Worm (Caenorhabditis elegans) whole organism, L3 larva: ENCODE data around the gene irld-65.

ENCODE experiments used
- R02D3.7 ChIP-seq: fragments of 150-350 bp; optimal IDR thresholded peaks from 2 replicates; lab custom pipeline; 2014; ENCODE audit warnings: missing biosample characterization, missing genetic modification characterization
- aly-2 ChIP-seq: fragments of 150-350 bp; optimal IDR thresholded peaks from 2 replicates; lab custom pipeline; 2014; ENCODE audit warnings: missing biosample characterization, missing genetic modification characterization
- ama-1 ChIP-seq: fragments of 150-350 bp; optimal IDR thresholded peaks from 2 replicates; lab custom pipeline; 2018
- ceh-28 ChIP-seq: fragments of 150-350 bp; optimal IDR thresholded peaks from 2 replicates; lab custom pipeline; 2014; ENCODE audit warnings: missing biosample characterization, missing genetic modification reagents, missing genetic modification characterization
- ceh-82 ChIP-seq: fragments of 150-350 bp; optimal IDR thresholded peaks from 2 replicates; lab custom pipeline; 2014; ENCODE audit warnings: missing biosample characterization, missing genetic modification characterization
- egl-27 ChIP-seq: sonication (generic microtip); optimal IDR thresholded peaks from 4 replicates; lab custom pipeline; 2017; ENCODE audit warnings: missing biosample characterization, missing genetic modification reagents, missing genetic modification characterization
- egl-5 ChIP-seq: fragments of 150-350 bp; optimal IDR thresholded peaks from 2 replicates; lab custom pipeline; 2017; ENCODE audit warnings: missing biosample characterization, missing genetic modification reagents, missing genetic modification characterization, inconsistent platforms
- elt-1 ChIP-seq: fragments of 150-350 bp; optimal IDR thresholded peaks from 2 replicates; lab custom pipeline; 2014; ENCODE audit warnings: missing biosample characterization, missing genetic modification characterization
- elt-2 ChIP-seq: sonication (generic microtip); optimal IDR thresholded peaks from 2 replicates; lab custom pipeline; 2016; ENCODE audit warnings: missing genetic modification reagents, mild to moderate bottlenecking, missing genetic modification characterization, missing compliant biosample characterization
- elt-3 ChIP-seq, 3 experiments: fragments of 150-350 bp in 1 of 3; sonication (generic microtip) in 2 of 3; optimal IDR thresholded peaks; 2 replicates in 2 of 3; 4 replicates in 1 of 3; lab custom pipeline; 2014 to 2017; ENCODE audit warnings: missing biosample characterization in 3 of 3, missing genetic modification characterization in 3 of 3
- fkh-10 ChIP-seq: sonication (generic microtip); optimal IDR thresholded peaks from 2 replicates; lab custom pipeline; 2017; ENCODE audit warnings: missing biosample characterization, missing genetic modification reagents, missing genetic modification characterization
- fkh-2 ChIP-seq: fragments of 150-350 bp; optimal IDR thresholded peaks from 2 replicates; lab custom pipeline; 2014; ENCODE audit warnings: missing biosample characterization, missing genetic modification reagents, missing genetic modification characterization
- lin-39 ChIP-seq: fragments of 150-350 bp; optimal IDR thresholded peaks from 2 replicates; lab custom pipeline; 2018; ENCODE audit warnings: missing biosample characterization, missing genetic modification reagents, missing genetic modification characterization
- lsy-12 ChIP-seq: sonication (generic microtip); optimal IDR thresholded peaks from 2 replicates; lab custom pipeline; 2016; ENCODE audit warnings: mild to moderate bottlenecking, missing genetic modification characterization, missing compliant biosample characterization
- mdl-1 ChIP-seq: fragments of 150-350 bp; optimal IDR thresholded peaks from 2 replicates; lab custom pipeline; 2014; ENCODE audit warnings: missing biosample characterization, missing genetic modification characterization
- mml-1 ChIP-seq: fragments of 150-350 bp; sonication (generic microtip); optimal IDR thresholded peaks from 3 replicates; lab custom pipeline; 2014; ENCODE audit warnings: missing biosample characterization, missing genetic modification characterization
- nfya-1 ChIP-seq: sonication (generic microtip); optimal IDR thresholded peaks from 2 replicates; lab custom pipeline; 2017; ENCODE audit warnings: missing genetic modification characterization, mild to moderate bottlenecking, missing compliant biosample characterization, antibody characterized with exemption, moderate library complexity; ENCODE audit not compliant: insufficient read depth
- nhr-11 ChIP-seq: fragments of 150-350 bp; optimal IDR thresholded peaks from 2 replicates; lab custom pipeline; 2014; ENCODE audit warnings: missing biosample characterization, missing genetic modification characterization
- nhr-12 ChIP-seq: fragments of 150-350 bp; optimal IDR thresholded peaks from 2 replicates; lab custom pipeline; 2014; ENCODE audit warnings: missing biosample characterization, missing genetic modification characterization
- nhr-23 ChIP-seq: fragments of 150-350 bp; optimal IDR thresholded peaks from 2 replicates; lab custom pipeline; 2014; ENCODE audit warnings: missing biosample characterization, missing genetic modification reagents, missing genetic modification characterization
- nhr-237 ChIP-seq: fragments of 150-350 bp; optimal IDR thresholded peaks from 2 replicates; lab custom pipeline; 2014; ENCODE audit warnings: missing biosample characterization, missing genetic modification characterization
- nhr-25 ChIP-seq: sonication (generic microtip); optimal IDR thresholded peaks from 2 replicates; lab custom pipeline; 2017; ENCODE audit warnings: missing biosample characterization, missing genetic modification characterization
- nhr-28 ChIP-seq: fragments of 150-350 bp; optimal IDR thresholded peaks from 2 replicates; lab custom pipeline; 2014; ENCODE audit warnings: missing biosample characterization, missing genetic modification characterization
- nhr-43 ChIP-seq: sonication (generic microtip); optimal IDR thresholded peaks from 2 replicates; lab custom pipeline; 2016; ENCODE audit warnings: mild to moderate bottlenecking, missing genetic modification characterization, missing compliant biosample characterization; ENCODE audit not compliant: poor library complexity, severe bottlenecking
- nhr-67 ChIP-seq: fragments of 150-350 bp; optimal IDR thresholded peaks from 2 replicates; lab custom pipeline; 2014; ENCODE audit warnings: missing biosample characterization, missing genetic modification characterization
- nhr-76 ChIP-seq: fragments of 150-350 bp; sonication (generic microtip); optimal IDR thresholded peaks from 5 replicates; lab custom pipeline; 2014; ENCODE audit warnings: missing biosample characterization, missing genetic modification characterization
- pqm-1 ChIP-seq: fragments of 150-350 bp; optimal IDR thresholded peaks from 2 replicates; lab custom pipeline; 2017; ENCODE audit warnings: missing biosample characterization, missing genetic modification characterization, inconsistent platforms
- sea-2 ChIP-seq: fragments of 150-350 bp; sonication (generic microtip); optimal IDR thresholded peaks from 4 replicates; lab custom pipeline; 2014; ENCODE audit warnings: missing biosample characterization, missing genetic modification reagents, missing genetic modification characterization
- skn-1 ChIP-seq: fragments of 150-350 bp; optimal IDR thresholded peaks from 2 replicates; lab custom pipeline; 2014; ENCODE audit warnings: missing biosample characterization, missing genetic modification characterization
- tbx-2 ChIP-seq: sonication (generic microtip); optimal IDR thresholded peaks from 2 replicates; lab custom pipeline; 2016; ENCODE audit warnings: mild to moderate bottlenecking, missing genetic modification characterization, missing compliant biosample characterization
- unc-39 ChIP-seq: sonication (generic microtip); optimal IDR thresholded peaks from 4 replicates; lab custom pipeline; 2017; ENCODE audit warnings: missing biosample characterization, missing genetic modification characterization
- unc-62 ChIP-seq: fragments of 150-350 bp; sonication (generic microtip); optimal IDR thresholded peaks from 4 replicates; lab custom pipeline; 2014; ENCODE audit warnings: missing biosample characterization, missing genetic modification reagents, missing genetic modification characterization
- zag-1 ChIP-seq: fragments of 150-350 bp; optimal IDR thresholded peaks from 2 replicates; lab custom pipeline; 2014; ENCODE audit warnings: missing biosample characterization, missing genetic modification characterization
- ztf-4 ChIP-seq: fragments of 150-350 bp; optimal IDR thresholded peaks from 2 replicates; lab custom pipeline; 2014; ENCODE audit warnings: missing biosample characterization, missing genetic modification characterization

irld-65 gene

DNA sequence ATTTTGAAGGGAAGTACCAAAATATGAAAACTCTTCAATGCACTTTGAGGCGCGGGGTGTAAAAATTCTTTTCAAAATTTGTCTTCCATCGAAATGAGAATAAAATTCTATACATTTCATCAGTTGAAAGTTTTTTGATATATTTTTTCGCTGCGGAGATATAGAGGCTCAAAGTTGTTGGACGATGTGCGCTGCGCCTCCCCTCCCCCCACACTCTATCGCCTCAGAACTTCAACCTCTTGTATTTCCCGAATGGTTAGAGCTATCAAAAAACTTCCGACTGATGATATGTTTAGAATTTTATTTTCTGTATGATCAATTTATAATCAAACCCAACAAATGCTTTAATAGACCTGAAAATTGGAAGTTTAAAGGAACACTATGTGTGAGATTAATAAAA, 10.9 kb upstream of the irld-65 start:
- TF ChIP-seq tbx-2 (no peak), lsy-12 (no peak), fkh-10 (GFP tag; lab: Kevin White, UChicago) (no peak), aly-2 (tag; lab: Kevin White, UChicago) (no peak), elt-2 (tag; lab: Kevin White, UChicago) (no peak), sea-2 (GFP tag; lab: Kevin White, UChicago) (no peak)

DNA sequence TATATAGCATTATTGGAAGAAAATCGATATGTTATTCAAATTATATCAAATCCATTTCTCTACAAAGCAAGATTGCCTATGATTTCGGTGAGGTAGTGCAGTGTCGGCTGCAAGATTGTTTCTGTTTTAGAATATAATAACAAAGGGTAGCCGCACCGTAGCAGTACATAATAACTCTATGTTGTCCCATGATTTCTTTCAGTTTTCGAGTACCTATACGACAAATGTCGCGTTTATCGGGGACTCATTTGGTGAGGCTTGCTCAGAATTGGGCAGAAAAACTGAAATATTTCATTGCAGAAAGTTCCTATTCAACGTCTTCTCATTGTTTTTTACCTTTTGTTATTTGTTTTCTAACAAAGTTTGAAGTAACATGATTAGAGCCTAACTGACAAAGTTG, 8.7 kb upstream of the irld-65 start, which contains the start of gene srw-79:
Gene srw-79, plus strand, starts transcription at position 301 of the 400 bp plus-strand sequence.
- TF ChIP-seq egl-5 (tag; lab: Kevin White, UChicago) (no peak), fkh-10 (GFP tag; lab: Kevin White, UChicago) (no peak), nhr-12 (tag; lab: Kevin White, UChicago) (no peak), nhr-11 (tag; lab: Kevin White, UChicago) (no peak), aly-2 (tag; lab: Kevin White, UChicago) (no peak)

DNA sequence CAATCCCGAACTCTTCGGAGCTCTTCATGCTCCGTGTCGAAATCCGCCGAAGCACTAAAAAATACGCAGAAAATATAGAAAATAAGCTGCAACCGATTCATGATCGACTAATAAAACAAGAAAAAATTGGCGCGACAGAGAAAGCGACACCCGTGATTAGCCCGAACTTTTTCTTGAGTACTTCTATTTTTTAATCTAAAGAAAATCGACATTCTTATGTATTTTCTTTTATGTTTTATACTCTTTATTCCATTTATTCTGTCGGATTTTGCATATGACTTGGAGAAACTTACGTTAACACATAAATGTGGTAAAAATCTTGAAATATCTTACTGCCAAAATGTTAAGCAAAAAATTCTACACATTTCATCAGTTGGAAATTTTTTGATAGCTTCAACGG, 6.2 kb upstream of the irld-65 start, which contains the start of the genes irld-50 and irld-49:
Gene irld-50, minus strand, starts transcription at position 101 of the 400 bp plus-strand sequence.
Gene irld-49, plus strand, starts transcription at position 211 of the 400 bp plus-strand sequence.
- TF ChIP-seq nhr-11 (tag; lab: Kevin White, UChicago) (no peak), nhr-23 (tag; lab: Kevin White, UChicago) (no peak), elt-2 (tag; lab: Kevin White, UChicago) (no peak), nhr-28 (no peak), fkh-10 (GFP tag; lab: Kevin White, UChicago) (no peak), ama-1 (lab: Kevin White, UChicago) (no peak), unc-62 (no peak), R02D3.7 (no peak), nhr-76 (tag; lab: Kevin White, UChicago) (no peak), nhr-67 (tag; lab: Kevin White, UChicago) (no peak), aly-2 (tag; lab: Kevin White, UChicago) (no peak), ceh-28 (tag; lab: Kevin White, UChicago) (no peak), ceh-82 (no peak)

DNA sequence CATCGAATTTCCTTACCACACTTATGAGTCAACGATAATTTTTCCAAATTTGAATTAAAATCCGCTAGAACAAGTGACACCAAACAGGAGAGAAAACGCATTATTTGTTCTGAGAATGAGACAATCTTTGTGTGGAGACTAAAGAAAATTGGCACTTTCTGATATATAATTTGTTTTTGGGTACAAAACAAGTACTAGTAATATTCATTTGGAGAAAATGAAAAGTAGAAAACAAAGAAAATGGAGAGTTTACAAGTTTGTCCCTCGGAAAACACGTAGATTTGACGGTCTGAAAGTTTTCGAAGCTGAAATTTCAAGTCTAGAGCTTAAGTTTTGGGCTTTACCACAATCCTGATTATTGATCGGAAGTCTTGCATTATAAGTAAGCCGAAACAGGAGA, 3.0 kb upstream of the irld-65 start, which contains the start of gene irld-66:
Gene irld-66, minus strand, starts transcription at position 101 of the 400 bp plus-strand sequence.
- TF ChIP-seq nfya-1 (tag; lab: Kevin White, UChicago) = no peak
- no peak for TF ChIP-seq unc-39 (tag; lab: Kevin White, UChicago)
- TF ChIP-seq nhr-25 (tag; lab: Kevin White, UChicago) = no peak
- TF ChIP-seq lsy-12 = no peak
- TF ChIP-seq egl-27 = no peak
- no peak for TF ChIP-seq elt-1 (tag; lab: Kevin White, UChicago)
- no peak for TF ChIP-seq elt-3 (tag; optimal IDR thresholded peaks at IDR 0.05; lab: Kevin White, UChicago)
- no peak for TF ChIP-seq zag-1 (tag; lab: Kevin White, UChicago)

DNA sequence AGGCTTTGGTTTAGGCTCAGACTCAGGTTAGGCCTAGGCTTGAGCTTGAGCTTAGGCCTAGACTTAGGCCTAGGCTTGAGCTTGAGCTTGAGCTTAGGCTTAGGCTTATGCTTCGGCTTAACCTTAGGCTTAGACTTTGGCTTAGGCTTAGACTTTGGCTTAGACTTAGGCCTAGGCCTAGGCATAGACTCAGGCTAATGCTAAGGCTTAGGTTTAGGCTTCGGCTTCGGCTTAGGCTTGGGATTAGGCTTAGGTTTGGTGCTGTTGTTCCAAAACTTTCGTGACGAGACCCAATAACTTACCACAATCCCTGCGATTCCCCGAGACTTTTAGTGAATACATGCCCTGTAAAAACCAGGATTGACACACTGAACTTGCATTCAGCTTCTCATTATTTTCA, 1.9 kb upstream of the irld-65 start:
- TF ChIP-seq fkh-2 (tag; lab: Kevin White, UChicago) (no peak), pqm-1 (tag; lab: Kevin White, UChicago) (no peak), elt-1 (tag; lab: Kevin White, UChicago) (no peak), nhr-43 (no peak), skn-1 (tag; lab: Kevin White, UChicago) (no peak), nhr-25 (tag; lab: Kevin White, UChicago) (no peak), elt-3 (tag; optimal IDR thresholded peaks at IDR 0.05; lab: Kevin White, UChicago) (no peak), ztf-4 (no peak), mml-1 (no peak), nhr-237 (tag; lab: Kevin White, UChicago) (no peak), mdl-1 (tag; lab: Kevin White, UChicago) (no peak), nfya-1 (tag; lab: Kevin White, UChicago) (no peak), lin-39 (tag; lab: Kevin White, UChicago) (no peak), unc-62 (no peak), nhr-67 (tag; lab: Kevin White, UChicago) (no peak), nhr-11 (tag; lab: Kevin White, UChicago) (no peak)
